Worm (Caenorhabditis elegans): ENCODE data around the gene rap-3.
A peak's percentile ranks its signal among the peaks of the same experiment; 100 is the strongest.
"Not testable (repeated sequence)": the region's sequence is repeated elsewhere in the genome, so short reads cannot be mapped to it uniquely, and the experiment has no call there.

Gene rap-3

DNA sequence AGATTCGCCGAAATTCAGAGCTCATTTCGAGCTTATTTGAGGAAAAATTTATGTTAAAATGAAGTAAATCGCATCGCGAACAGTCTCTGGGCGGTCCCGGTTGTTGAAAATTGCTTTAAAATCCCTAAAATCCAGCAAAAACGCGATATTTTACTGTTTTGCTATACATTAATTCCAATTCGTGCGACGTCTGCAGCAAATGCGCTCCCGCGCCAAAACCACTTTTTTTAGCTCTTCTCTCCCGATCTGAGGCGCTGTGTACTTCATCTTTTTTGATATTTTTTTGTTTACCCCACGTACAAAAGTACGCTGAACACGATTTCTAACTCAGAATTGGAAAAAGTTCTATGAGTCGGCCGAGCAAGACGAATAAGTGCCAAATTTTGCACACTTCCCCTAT, 21.9 kb downstream of the rap-3 start, which contains the start of gene R07H5.16:
TSS of gene R07H5.16 (plus strand) at position 348 of the 400 bp plus-strand sequence.
- TF ChIP-seq ceh-31 (tag; optimal IDR thresholded peaks at IDR 0.05): peak; percentile 12

DNA sequence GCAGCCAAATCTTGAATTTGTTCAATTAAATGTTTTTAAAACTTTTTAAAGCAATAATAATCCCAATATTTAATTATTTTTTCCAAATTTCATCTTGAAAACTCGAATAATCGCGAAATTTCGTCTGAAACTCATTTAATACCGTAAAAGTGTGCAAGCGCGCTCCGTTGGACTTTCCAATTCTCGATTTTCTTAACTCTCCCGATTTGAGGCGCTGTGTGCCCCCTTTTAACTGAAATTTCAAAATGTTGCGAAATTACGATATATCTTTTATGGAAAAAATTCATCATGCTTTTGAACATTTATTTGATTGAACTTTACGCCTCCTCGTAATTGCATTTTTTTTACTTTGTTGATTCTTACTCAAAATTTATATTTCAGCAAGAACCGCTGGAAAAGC, 25.3 kb downstream of the rap-3 start, which contains the start of gene R07H5.11:
TSS of gene R07H5.11 (plus strand) at position 380 of the 400 bp plus-strand sequence.
- TF ChIP-seq hlh-8 (tag; optimal IDR thresholded peaks at IDR 0.05); K09A11.1 (tag; optimal IDR thresholded peaks at IDR 0.05; ENCODE audit: insufficient read depth); ets-4 (tag; optimal IDR thresholded peaks at IDR 0.05): not testable (repeated sequence)

DNA sequence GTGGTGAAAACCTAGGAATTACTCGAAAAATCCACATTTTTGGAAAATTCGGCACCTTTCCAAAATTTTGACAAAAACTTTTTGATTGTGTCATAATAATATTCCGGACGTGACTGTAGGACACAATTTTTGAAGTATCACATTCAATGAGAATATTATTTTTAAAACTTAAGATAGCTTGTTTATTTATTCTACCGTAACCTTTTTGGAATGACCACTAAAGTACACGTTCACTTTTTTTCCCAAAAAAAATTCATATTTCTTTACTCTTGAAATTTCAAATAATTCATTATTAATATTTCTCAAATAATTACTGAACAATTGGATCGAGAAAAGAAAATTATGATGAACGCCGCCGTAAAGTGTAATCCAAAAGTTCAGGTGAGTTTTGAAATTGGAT, 30.1 kb downstream of the rap-3 start, which contains the start of gene R07H5.9:
TSS of gene R07H5.9 (plus strand) at position 301 of the 400 bp plus-strand sequence.
- TF ChIP-seq pha-4 (tag; optimal IDR thresholded peaks at IDR 0.05) (no peak), ceh-22 (tag; optimal IDR thresholded peaks at IDR 0.05) (no peak), unc-42 (tag; optimal IDR thresholded peaks at IDR 0.05) (no peak), ztf-16 (tag; optimal IDR thresholded peaks at IDR 0.05) (no peak), pros-1 (tag; optimal IDR thresholded peaks at IDR 0.05) (no peak), pha-2 (tag; optimal IDR thresholded peaks at IDR 0.05) (no peak), ceh-24 (tag; optimal IDR thresholded peaks at IDR 0.05) (no peak), ahr-1 (tag; optimal IDR thresholded peaks at IDR 0.05) (no peak), ceh-30 (tag; optimal IDR thresholded peaks at IDR 0.05) (no peak), madf-2 (tag; optimal IDR thresholded peaks at IDR 0.05) (no peak), ceh-9 (tag; optimal IDR thresholded peaks at IDR 0.05) (no peak), zip-5 (tag; optimal IDR thresholded peaks at IDR 0.05) (no peak), K02D7.2 (tag; optimal IDR thresholded peaks at IDR 0.05) (no peak), F13H6.1 (tag; optimal IDR thresholded peaks at IDR 0.05) (no peak), ceh-18 (tag; optimal IDR thresholded peaks at IDR 0.05) (no peak), unc-3 (GFP tag; conservative IDR thresholded peaks at IDR 0.05) (no peak), unc-3 (tag; optimal IDR thresholded peaks at IDR 0.05) (no peak), sdc-2 (tag; optimal IDR thresholded peaks at IDR 0.05) (no peak), pat-9 (tag; optimal IDR thresholded peaks at IDR 0.05) (no peak)

DNA sequence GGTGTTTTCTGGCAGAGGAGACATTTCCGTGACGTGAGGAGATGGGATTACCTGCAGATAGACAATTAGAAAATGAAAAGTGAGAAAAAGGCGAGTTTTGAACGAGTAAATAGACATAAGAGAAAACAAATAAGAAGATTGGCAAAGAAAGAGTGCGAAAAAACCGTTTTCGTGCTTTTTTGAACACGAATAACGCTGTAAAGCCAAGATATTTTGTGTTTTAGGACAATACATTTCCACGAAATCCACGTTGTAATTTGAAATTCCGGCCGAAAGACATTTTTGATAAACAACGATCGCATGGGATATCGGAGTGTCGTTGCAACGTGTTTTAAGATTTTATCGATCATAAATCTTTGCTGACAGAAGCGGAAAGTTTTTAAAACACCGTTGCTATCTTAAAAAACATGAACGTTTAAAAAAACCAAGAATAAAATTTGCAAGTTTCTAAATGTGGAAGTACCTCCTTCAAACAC, 33.8 kb downstream of the rap-3 start, which contains the start of gene adk-1:
TSS of gene adk-1 (minus strand) at position 51 of the 476 bp plus-strand sequence.
- TF ChIP-seq ceh-48 (tag; optimal IDR thresholded peaks at IDR 0.05): no peak
- no peak for TF ChIP-seq odd-2 (tag; optimal IDR thresholded peaks at IDR 0.05)

DNA sequence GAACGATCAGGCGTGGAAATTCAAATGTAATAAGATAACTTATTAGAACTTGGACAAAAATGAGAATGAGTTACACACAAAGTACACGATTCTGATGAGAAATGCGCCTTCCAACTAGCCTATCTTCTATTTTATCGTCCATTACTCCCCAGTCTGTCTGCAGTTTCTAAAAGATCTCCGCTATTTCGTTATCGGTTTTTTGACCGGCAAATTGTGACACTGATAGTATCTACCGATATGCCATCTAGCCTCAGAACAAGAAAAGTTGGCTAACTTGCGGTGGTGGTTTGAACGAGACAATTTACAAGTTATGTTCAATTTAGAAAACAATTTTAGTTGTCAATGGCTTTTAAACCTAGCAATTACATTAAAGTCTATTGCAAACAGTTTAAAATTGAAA, 34.5 kb downstream of the rap-3 start:
- TF ChIP-seq elt-2 (tag; optimal IDR thresholded peaks at IDR 0.05): peak; percentile 89
- TF ChIP-seq K02D7.2 (tag; optimal IDR thresholded peaks at IDR 0.05): no peak

DNA sequence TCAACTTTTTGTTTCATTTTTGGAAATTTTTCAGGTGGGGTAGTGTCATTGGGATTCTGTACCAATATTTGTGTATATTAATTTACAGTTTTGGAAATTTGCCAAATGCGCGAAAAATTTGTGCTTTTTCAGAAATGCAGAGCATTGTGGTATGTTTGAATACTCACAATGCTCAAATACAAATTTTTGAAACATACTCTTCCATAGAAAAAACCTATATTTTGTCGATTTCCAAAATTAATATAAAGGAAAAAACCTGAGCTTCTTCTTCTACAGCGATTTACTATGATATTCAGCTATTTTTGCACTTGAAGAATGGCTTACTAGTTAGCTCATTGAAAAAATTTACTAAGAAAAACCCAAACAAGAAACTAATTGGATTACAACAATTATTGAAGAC, 35.9 kb downstream of the rap-3 start:
- TF ChIP-seq nhr-232 (tag; optimal IDR thresholded peaks at IDR 0.05) (no peak), pat-9 (tag; optimal IDR thresholded peaks at IDR 0.05) (no peak), ceh-31 (tag; optimal IDR thresholded peaks at IDR 0.05) (no peak), hlh-15 (tag; optimal IDR thresholded peaks at IDR 0.05) (no peak), ets-4 (tag; optimal IDR thresholded peaks at IDR 0.05) (no peak), hlh-6 (tag; optimal IDR thresholded peaks at IDR 0.05) (no peak), hlh-30 (tag; optimal IDR thresholded peaks at IDR 0.05; ENCODE audit: insufficient read depth) (no peak), hlh-13 (GFP tag; optimal IDR thresholded peaks at IDR 0.05) (no peak), unc-55 (GFP tag; optimal IDR thresholded peaks at IDR 0.05) (no peak), pax-1 (tag; optimal IDR thresholded peaks at IDR 0.05) (no peak), elt-2 (tag; optimal IDR thresholded peaks at IDR 0.05) (no peak), ceh-14 (tag; optimal IDR thresholded peaks at IDR 0.05) (no peak), elt-4 (tag; optimal IDR thresholded peaks at IDR 0.05) (no peak), pag-3 (tag; optimal IDR thresholded peaks at IDR 0.05; ENCODE audit: borderline replicate concordance) (no peak)
